Worm (Caenorhabditis elegans): ENCODE data around the gene dhs-18.

Gene dhs-18

DNA sequence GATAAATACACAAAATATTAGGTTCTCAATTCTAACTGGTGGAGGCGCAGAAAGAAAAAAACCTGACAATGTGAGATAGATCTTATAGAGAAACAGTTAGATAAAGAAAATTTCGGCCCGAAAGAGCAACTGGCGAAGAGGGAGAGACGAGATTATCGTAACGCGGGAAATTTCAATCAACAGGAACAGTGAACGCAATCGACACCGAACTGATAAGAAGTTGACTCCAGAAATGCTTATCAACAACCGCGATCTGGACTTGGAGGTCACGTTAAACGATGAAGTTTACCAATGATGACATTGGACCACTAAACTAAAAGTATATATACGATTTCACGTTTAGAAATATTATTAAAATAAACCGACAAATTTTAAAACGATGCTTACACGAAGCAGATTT is 29.8 kb upstream of the dhs-18 start (continued):
- peak; percentile 10 for TF ChIP-seq nhr-6 (tag; optimal IDR thresholded peaks at IDR 0.05)
- TF ChIP-seq ama-1 (optimal IDR thresholded peaks at IDR 0.05), result peak; percentile 77
- peak; percentile 61; the same call in 1 of the 2 replicates for TF ChIP-seq snpc-1.2 (GFP tag; IDR thresholded peaks at IDR 0.05)
- TF ChIP-seq nhr-28 (tag; optimal IDR thresholded peaks at IDR 0.05), result peak; percentile 12
- 0 out of 2 replicates have a peak, but pooled peaks have one; percentile 12 for TF ChIP-seq Y75B8A.6 (GFP tag; IDR thresholded peaks at IDR 0.05)
- no peak for TF ChIP-seq ceh-20 (GFP tag; IDR thresholded peaks at IDR 0.05)
- peak; percentile 15 for TF ChIP-seq hlh-11 (tag; optimal IDR thresholded peaks at IDR 0.05)
- peak; percentile 1 for TF ChIP-seq dve-1 (tag; optimal IDR thresholded peaks at IDR 0.05; ENCODE audit: insufficient read depth)
- TF ChIP-seq madf-5 (GFP tag; IDR thresholded peaks at IDR 0.05), result peak in 1 of 2 experiments; percentile 83; a peak in 2 of 4 replicates
- peak; percentile 39 for TF ChIP-seq unc-130 (GFP tag; optimal IDR thresholded peaks at IDR 0.05)
- no peak for TF ChIP-seq T20F7.1 (GFP tag; optimal IDR thresholded peaks at IDR 0.05)
- no peak for TF ChIP-seq jun-1 (tag; optimal IDR thresholded peaks at IDR 0.05)
- TF ChIP-seq dmd-6 (GFP tag; IDR thresholded peaks at IDR 0.05), result peak; percentile 22; the same call in 1 of the 2 replicates
- peak; percentile 55 for TF ChIP-seq aha-1 (tag)
- TF ChIP-seq hlh-30 (tag; optimal IDR thresholded peaks at IDR 0.05; ENCODE audit: insufficient read depth), result peak; percentile 22
- TF ChIP-seq Y48G9A.11 (GFP tag; IDR thresholded peaks at IDR 0.05), result peak; percentile 80; the same call in 1 of the 2 replicates

DNA sequence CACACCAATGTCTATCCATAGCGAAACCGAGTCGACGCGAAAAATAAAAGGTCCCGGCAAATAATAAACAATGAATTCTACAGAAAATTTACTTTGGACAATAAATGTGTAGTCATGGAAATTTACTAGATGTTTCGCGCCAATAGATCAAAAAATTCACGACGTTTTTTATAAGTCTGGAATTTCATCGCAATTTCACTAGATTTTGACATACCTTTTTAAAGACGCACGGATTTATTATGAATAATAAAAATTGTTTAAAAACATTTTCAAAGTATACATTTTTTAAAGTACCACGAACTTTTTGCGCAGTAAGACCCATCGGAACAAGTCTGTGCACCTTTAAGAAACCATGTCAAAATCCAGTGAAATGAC is 29.4 kb upstream of the dhs-18 start:
- TF ChIP-seq nhr-41 (GFP tag; IDR thresholded peaks at IDR 0.05) (no peak), madf-9 (GFP tag; conservative IDR thresholded peaks at IDR 0.05) (no peak), F10B5.3 (tag; optimal IDR thresholded peaks at IDR 0.05) (peak; percentile 16), duxl-1 (tag; optimal IDR thresholded peaks at IDR 0.05; ENCODE audit: poor library complexity) (no peak), tag-97 (GFP tag; IDR thresholded peaks at IDR 0.05) (0 out of 2 replicates have a peak, but pooled peaks have one; percentile 39), T26A8.4 (GFP tag; IDR thresholded peaks at IDR 0.05) (0 out of 2 replicates have a peak, but pooled peaks have one; percentile 48), ceh-62 (tag; optimal IDR thresholded peaks at IDR 0.05) (no peak), egl-27 (tag; optimal IDR thresholded peaks at IDR 0.05) (no peak), snpc-4 (tag; optimal IDR thresholded peaks at IDR 0.05) (no peak), lin-29 (GFP tag; IDR thresholded peaks at IDR 0.05) (no peak), daf-19 (GFP tag; conservative IDR thresholded peaks at IDR 0.05) (no peak)

DNA sequence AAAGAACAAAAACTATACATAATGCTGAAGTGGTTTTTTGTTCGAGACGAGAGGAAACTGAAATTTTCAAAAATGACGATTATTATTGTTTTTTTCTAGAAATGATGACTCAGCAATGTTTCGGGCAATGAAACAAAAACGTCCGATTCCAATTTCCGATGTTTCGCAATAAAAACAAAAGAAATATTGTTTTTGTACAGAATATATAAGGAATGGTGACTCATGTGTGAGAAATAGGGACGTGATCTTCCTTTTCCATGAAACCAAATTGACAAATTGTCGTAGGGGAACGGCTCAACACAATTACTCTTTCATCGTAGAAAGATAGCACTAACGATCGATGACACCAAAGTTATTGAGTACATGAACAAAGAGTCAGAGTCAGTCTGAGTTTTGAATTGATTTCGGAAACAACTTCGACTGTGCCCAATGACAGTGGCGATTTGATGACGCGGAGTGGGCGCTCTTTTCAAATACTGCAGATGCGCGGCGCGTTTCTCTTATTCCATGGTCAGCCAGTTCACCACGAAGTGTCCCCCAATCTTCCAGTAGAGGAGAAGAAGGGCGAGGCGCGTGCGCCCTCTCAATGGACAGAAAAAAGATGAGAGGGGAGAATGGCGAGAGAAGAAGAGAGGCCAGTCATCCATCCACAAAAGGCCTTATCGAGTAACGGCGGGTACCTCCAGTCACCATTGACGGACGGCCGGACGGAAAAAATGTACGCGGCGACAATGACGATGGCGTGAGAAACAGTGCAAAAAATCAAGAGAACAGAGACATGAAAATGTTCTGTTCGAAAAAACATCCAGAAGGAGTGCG is 28.8 kb upstream of the dhs-18 start:
- peak; percentile 67 for TF ChIP-seq mxl-3 (GFP tag; optimal IDR thresholded peaks at IDR 0.05)
- peak; percentile 4 for TF ChIP-seq F37D6.2 (tag; optimal IDR thresholded peaks at IDR 0.05)
- no peak for TF ChIP-seq mdt-29 (GFP tag; IDR thresholded peaks at IDR 0.05)
- TF ChIP-seq dpl-1 (GFP tag; optimal IDR thresholded peaks at IDR 0.05), result peak; percentile 7
- TF ChIP-seq aly-2 (tag; optimal IDR thresholded peaks at IDR 0.05), result no peak
- TF ChIP-seq zip-11 (GFP tag; IDR thresholded peaks at IDR 0.05), result no peak
- peak; percentile 42 for TF ChIP-seq lin-38 (GFP tag; IDR thresholded peaks at IDR 0.05)
- TF ChIP-seq ceh-62 (tag; optimal IDR thresholded peaks at IDR 0.05), result no peak
- peak; percentile 74 for TF ChIP-seq ctbp-1 (GFP tag; IDR thresholded peaks at IDR 0.05)
- peak in 1 of 2 experiments; percentile 81 for TF ChIP-seq mdl-1 (tag; optimal IDR thresholded peaks at IDR 0.05)
- no peak for TF ChIP-seq pqm-1 (tag; optimal IDR thresholded peaks at IDR 0.05)
- TF ChIP-seq zfp-2 (tag; optimal IDR thresholded peaks at IDR 0.05), result no peak
- TF ChIP-seq dmd-9 (GFP tag; IDR thresholded peaks at IDR 0.05), result 0 out of 2 replicates have a peak, but pooled peaks have one; percentile 9
- TF ChIP-seq zfp-3 (GFP tag; conservative IDR thresholded peaks at IDR 0.05), result 0 out of 2 replicates have a peak, but pooled peaks have one; percentile 41
- TF ChIP-seq Y105C5A.15 (GFP tag; IDR thresholded peaks at IDR 0.05), result no peak
- no peak for TF ChIP-seq ceh-32 (tag; optimal IDR thresholded peaks at IDR 0.05; ENCODE audit: poor library complexity)
- TF ChIP-seq mxl-2 (GFP tag; conservative IDR thresholded peaks at IDR 0.05), result no peak
- no peak for TF ChIP-seq lim-7 (GFP tag; IDR thresholded peaks at IDR 0.05)
- no peak for TF ChIP-seq duxl-1 (tag; optimal IDR thresholded peaks at IDR 0.05; ENCODE audit: poor library complexity)
- TF ChIP-seq nhr-42 (GFP tag; IDR thresholded peaks at IDR 0.05), result no peak
- TF ChIP-seq nhr-102 (tag; optimal IDR thresholded peaks at IDR 0.05), result no peak
- TF ChIP-seq hmg-1.1 (GFP tag; IDR thresholded peaks at IDR 0.05), result no peak; the same call in 1 of the 2 replicates
- peak; percentile 52 for TF ChIP-seq F10B5.3 (tag; optimal IDR thresholded peaks at IDR 0.05)
